Fruit fly (Drosophila melanogaster) whole organism, pupa: ENCODE results near the gene Obp83g.

Source experiments
- CG14655 ChIP-seq: fragments of 200-800 bp; sonication (Bioruptor generic); optimal IDR thresholded peaks from 3 replicates; lab custom pipeline; 2017; ENCODE audit warnings: mild to moderate bottlenecking, missing biosample characterization, missing genetic modification reagents, missing genetic modification characterization
- CG8159 ChIP-seq: fragments of 200-800 bp; sonication (Bioruptor generic); optimal IDR thresholded peaks from 3 replicates; lab custom pipeline; 2018; ENCODE audit warnings: missing biosample characterization, mild to moderate bottlenecking, missing genetic modification characterization, moderate library complexity

DNA sequence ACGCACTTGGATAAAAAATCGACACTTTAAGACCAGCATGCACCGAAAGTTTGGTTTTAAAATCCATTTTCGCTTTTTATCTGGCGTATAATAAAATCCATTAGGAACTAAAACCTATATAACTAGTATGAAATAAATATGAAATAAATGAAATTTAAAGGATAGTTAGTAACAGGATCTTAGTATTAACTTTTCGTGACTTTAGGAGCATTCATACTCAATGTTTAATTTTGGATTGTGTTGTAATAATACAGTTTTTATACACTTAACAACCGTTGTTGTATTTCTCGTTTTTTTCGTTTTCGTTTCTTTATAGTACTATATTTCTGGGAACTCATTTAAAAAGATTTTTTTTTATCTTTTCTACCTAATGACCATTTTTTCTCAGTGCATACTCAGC lies 37.0 kb upstream of the Obp83g start:
- peak; percentile 64 for TF ChIP-seq CG14655
- TF ChIP-seq CG8159 (tag; lab: Kevin White, UChicago), result peak; percentile 7
